Fruit fly (Drosophila melanogaster) whole organism, wandering third instar larva: ENCODE results near the gene CG43439.

ENCODE experiments used
- br ChIP-seq: fragments of 200-800 bp; sonication (Bioruptor generic); optimal IDR thresholded peaks from 2 replicates; lab custom pipeline; 2016; ENCODE audit warnings: missing biosample characterization, missing genetic modification characterization
- ey ChIP-seq: fragments of 200-800 bp; sonication (Bioruptor generic); optimal IDR thresholded peaks from 2 replicates; lab custom pipeline; 2016; ENCODE audit warnings: missing biosample characterization, missing genetic modification characterization
- usp ChIP-seq: fragments of >200 bp; optimal IDR thresholded peaks from 2 replicates; lab custom pipeline; 2017; ENCODE audit warnings: missing biosample characterization, missing genetic modification characterization

- no peak for TF ChIP-seq br (GFP tag; lab: Kevin White, UChicago)
- no peak for TF ChIP-seq usp (GFP tag; lab: Kevin White, UChicago)
- TF ChIP-seq ey: no peak
These were observed 6.2 kb downstream of the CG43439 start for dm6 chr3L:6978030-6978683.
